Fruit fly (Drosophila melanogaster): ENCODE results near the gene spn-D.

Gene spn-D

dm6 chr3R:27153062-27153878 is 12.2 kb upstream of the spn-D start (continued):
- TF ChIP-seq Deaf1 (tag; optimal IDR thresholded peaks at IDR 0.05), result peak; percentile 38
- no peak for TF ChIP-seq MBD-R2 (GFP tag; IDR thresholded peaks at IDR 0.05)
- TF ChIP-seq Sry-β (GFP tag; optimal IDR thresholded peaks at IDR 0.05), result no peak
- TF ChIP-seq CG6254 (GFP tag; optimal IDR thresholded peaks at IDR 0.05), result peak; percentile 38
- TF ChIP-seq CG34376 (GFP tag; optimal IDR thresholded peaks at IDR 0.05), result no peak
- no peak for TF ChIP-seq ken (GFP tag; IDR thresholded peaks at IDR 0.05)
- peak; percentile 71 for TF ChIP-seq CoRest (tag; optimal IDR thresholded peaks at IDR 0.05)
- TF ChIP-seq CG14710 (tag; optimal IDR thresholded peaks at IDR 0.05), result peak; percentile 39
- TF ChIP-seq kay (GFP tag; optimal IDR thresholded peaks at IDR 0.05), result peak; percentile 18
- TF ChIP-seq Six4 (GFP tag; optimal IDR thresholded peaks at IDR 0.05), result peak; percentile 29
- no peak for TF ChIP-seq Bdp1 (GFP tag; optimal IDR thresholded peaks at IDR 0.05)
- no peak for TF ChIP-seq pros (GFP tag; optimal IDR thresholded peaks at IDR 0.05)
- TF ChIP-seq stc (GFP tag; IDR thresholded peaks at IDR 0.05), result no peak
- no peak for TF ChIP-seq dm (GFP tag; optimal IDR thresholded peaks at IDR 0.05)
- peak; percentile 56 for TF ChIP-seq CG13296 (GFP tag; optimal IDR thresholded peaks at IDR 0.05)
- TF ChIP-seq tna (GFP tag; IDR thresholded peaks at IDR 0.05; ENCODE audit: partially characterized antibody), result no peak
- TF ChIP-seq Pdp1 (GFP tag; optimal IDR thresholded peaks at IDR 0.05), result peak; percentile 33 to 78
- no peak for TF ChIP-seq CG8290 (GFP tag; optimal IDR thresholded peaks at IDR 0.05)
- TF ChIP-seq CG8290 (tag; optimal IDR thresholded peaks at IDR 0.05), result peak in 1 of 2 experiments; percentile 43
- TF ChIP-seq jing (GFP tag; optimal IDR thresholded peaks at IDR 0.05), result no peak
- no peak for TF ChIP-seq chif (GFP tag; optimal IDR thresholded peaks at IDR 0.05)
- TF ChIP-seq sob (GFP tag; IDR thresholded peaks at IDR 0.05), result no peak; the same call in 1 of the 2 replicates
- TF ChIP-seq unc-4 (GFP tag; IDR thresholded peaks at IDR 0.05; ENCODE audit: partially characterized antibody), result no peak
- TF ChIP-seq Hsf (GFP tag; optimal IDR thresholded peaks at IDR 0.05), result peak; percentile 14
- TF ChIP-seq D19B (GFP tag; optimal IDR thresholded peaks at IDR 0.05), result peak; percentile 59
- peak; percentile 73 for TF ChIP-seq sens (GFP tag)
- no peak for TF ChIP-seq sr (GFP tag; IDR thresholded peaks at IDR 0.05)
- TF ChIP-seq C15 (GFP tag; IDR thresholded peaks at IDR 0.05), result no peak
- peak; percentile 74 for TF ChIP-seq grau (tag; optimal IDR thresholded peaks at IDR 0.05)
- no peak for TF ChIP-seq cato (GFP tag; optimal IDR thresholded peaks at IDR 0.05; ENCODE audit: borderline replicate concordance)
- peak; percentile 19 to 22 for TF ChIP-seq dpn (GFP tag; optimal IDR thresholded peaks at IDR 0.05)
- TF ChIP-seq fd102C (GFP tag; optimal IDR thresholded peaks at IDR 0.05), result no peak
- no peak for TF ChIP-seq pum (GFP tag; optimal IDR thresholded peaks at IDR 0.05)
- TF ChIP-seq twi (tag; optimal IDR thresholded peaks at IDR 0.05), result no peak
- no peak for TF ChIP-seq ftz-f1 (GFP tag; optimal IDR thresholded peaks at IDR 0.05)
- no peak for TF ChIP-seq CG2202 (tag; optimal IDR thresholded peaks at IDR 0.05)
- TF ChIP-seq CG2120 (GFP tag; optimal IDR thresholded peaks at IDR 0.05), result peak; percentile 69
- TF ChIP-seq Nf-YA (GFP tag; IDR thresholded peaks at IDR 0.05), result no peak
- peak; percentile 33; the same call in 1 of the 2 replicates for TF ChIP-seq lmd (GFP tag; IDR thresholded peaks at IDR 0.05)
- no peak for TF ChIP-seq tup (GFP tag; optimal IDR thresholded peaks at IDR 0.05)
- no peak for TF ChIP-seq Atf-2 (GFP tag; optimal IDR thresholded peaks at IDR 0.05)
- TF ChIP-seq Drgx (GFP tag; IDR thresholded peaks at IDR 0.05), result no peak
- TF ChIP-seq HmgZ (tag; optimal IDR thresholded peaks at IDR 0.05), result no peak
- TF ChIP-seq peb (GFP tag; IDR thresholded peaks at IDR 0.05), result no peak
- TF ChIP-seq slbo (GFP tag; IDR thresholded peaks at IDR 0.05), result peak; percentile 44; the same call in 1 of the 2 replicates
- TF ChIP-seq da (GFP tag; optimal IDR thresholded peaks at IDR 0.05), result no peak

Data from whole organism, embryonic.